Worm (Caenorhabditis elegans) whole organism, L4 larva: ENCODE measurements around the gene srlf-2.

Experiments
- D1046.2 ChIP-seq: fragments of 200-800 bp; sonication (Bioruptor generic); IDR thresholded peaks from 2 replicates; pipeline ENCODE4 v1.3.6; 2022; ENCODE audit warnings: missing genetic modification characterization, missing compliant biosample characterization
- F49E8.2 ChIP-seq: sonication (generic microtip); optimal IDR thresholded peaks from 2 replicates; lab custom pipeline; 2016; ENCODE audit warnings: missing compliant biosample characterization, mild to moderate bottlenecking, missing genetic modification characterization, borderline replicate concordance
- Y48G9A.11 ChIP-seq: fragments of 200-800 bp; sonication (Bioruptor generic); IDR thresholded peaks from 2 replicates; pipeline ENCODE4 v1.3.6; 2022; ENCODE audit warnings: missing genetic modification reagents, missing genetic modification characterization, missing compliant biosample characterization
- Y75B8A.6 ChIP-seq: fragments of 200-800 bp; sonication (Bioruptor generic); IDR thresholded peaks from 2 replicates; pipeline ENCODE4 v1.3.6; 2022; ENCODE audit warnings: missing genetic modification reagents, missing genetic modification characterization, missing compliant biosample characterization
- ZK337.2 ChIP-seq: fragments of 200-800 bp; sonication (Bioruptor generic); IDR thresholded peaks from 2 replicates; pipeline ENCODE4 v1.3.6; 2022; ENCODE audit warnings: missing genetic modification reagents, missing genetic modification characterization, missing compliant biosample characterization
- aha-1 ChIP-seq: fragments of 150-350 bp; peaks from one replicate; lab custom pipeline; 2014; ENCODE audit warnings: missing biosample characterization, missing genetic modification characterization
- aly-2 ChIP-seq: sonication (generic microtip); optimal IDR thresholded peaks from 2 replicates; lab custom pipeline; 2018; ENCODE audit warnings: missing biosample characterization, missing genetic modification characterization
- ama-1 ChIP-seq: fragments of 150-350 bp; optimal IDR thresholded peaks from 2 replicates; lab custom pipeline; 2014; ENCODE audit warnings: inconsistent platforms, mixed read lengths
- ceh-20 ChIP-seq: fragments of 200-800 bp; sonication (Bioruptor generic); IDR thresholded peaks from 2 replicates; pipeline ENCODE4 v1.3.6; 2022; ENCODE audit warnings: missing genetic modification reagents, missing genetic modification characterization, missing compliant biosample characterization
- ceh-28 ChIP-seq: fragments of 150-350 bp; optimal IDR thresholded peaks from 2 replicates; lab custom pipeline; 2014; ENCODE audit warnings: missing biosample characterization, missing genetic modification reagents, missing genetic modification characterization
- ceh-82 ChIP-seq: sonication (generic microtip); optimal IDR thresholded peaks from 2 replicates; lab custom pipeline; 2017; ENCODE audit warnings: missing biosample characterization, missing genetic modification characterization
- ctbp-1 ChIP-seq: fragments of 200-800 bp; sonication (Bioruptor generic); IDR thresholded peaks from 2 replicates; pipeline ENCODE4 v1.3.6; 2022; ENCODE audit warnings: missing genetic modification reagents, missing genetic modification characterization, missing compliant biosample characterization
- daf-16 ChIP-seq, 3 experiments: sonication (generic microtip); optimal IDR thresholded peaks; 2 replicates each; lab custom pipeline; 2016 to 2017; ENCODE audit warnings: missing genetic modification characterization in 3 of 3, missing genetic modification reagents in 3 of 3, mild to moderate bottlenecking in 2 of 3, missing compliant biosample characterization in 2 of 3, missing biosample characterization in 1 of 3, moderate library complexity in 1 of 3
- daf-8 ChIP-seq: fragments of 200-800 bp; sonication (Bioruptor generic); IDR thresholded peaks from 2 replicates; pipeline ENCODE4 v1.3.6; 2022; ENCODE audit warnings: missing genetic modification characterization, missing compliant biosample characterization
- dmd-6 ChIP-seq: fragments of 200-800 bp; sonication (Bioruptor generic); IDR thresholded peaks from 2 replicates; pipeline ENCODE4 v1.3.6; 2022; ENCODE audit warnings: missing genetic modification reagents, missing genetic modification characterization, missing compliant biosample characterization
- dmd-9 ChIP-seq: fragments of 200-800 bp; sonication (Bioruptor generic); IDR thresholded peaks from 2 replicates; pipeline ENCODE4 v1.3.6; 2022; ENCODE audit warnings: missing genetic modification reagents, missing genetic modification characterization, missing compliant biosample characterization
- dpl-1 ChIP-seq: fragments of 150-350 bp; optimal IDR thresholded peaks from 2 replicates; lab custom pipeline; 2014; ENCODE audit warnings: missing biosample characterization, missing genetic modification reagents, missing genetic modification characterization
- dve-1 ChIP-seq: sonication (generic microtip); optimal IDR thresholded peaks from 2 replicates; lab custom pipeline; 2017; ENCODE audit warnings: antibody characterized with exemption, mild to moderate bottlenecking, missing genetic modification characterization, missing compliant biosample characterization; ENCODE audit not compliant: insufficient read depth
- egl-43 ChIP-seq: fragments of 200-800 bp; sonication (Bioruptor generic); IDR thresholded peaks from 2 replicates; pipeline ENCODE4 v1.3.6; 2022; ENCODE audit warnings: missing genetic modification reagents, missing genetic modification characterization, missing compliant biosample characterization
- fos-1 ChIP-seq: fragments of 150-350 bp; optimal IDR thresholded peaks from 2 replicates; lab custom pipeline; 2014; ENCODE audit warnings: missing biosample characterization, missing genetic modification characterization
- hlh-11 ChIP-seq: fragments of 200-800 bp; sonication (Bioruptor generic); optimal IDR thresholded peaks from 2 replicates; lab custom pipeline; 2018; ENCODE audit warnings: mild to moderate bottlenecking, missing genetic modification characterization, missing compliant biosample characterization
- hlh-30 ChIP-seq: sonication (generic microtip); optimal IDR thresholded peaks from 2 replicates; lab custom pipeline; 2017; ENCODE audit warnings: antibody characterized with exemption, mild to moderate bottlenecking, missing genetic modification characterization, missing compliant biosample characterization; ENCODE audit not compliant: insufficient read depth
- hmg-1.1 ChIP-seq: fragments of 200-800 bp; sonication (Bioruptor generic); IDR thresholded peaks from 2 replicates; pipeline ENCODE4 v1.3.6; 2022; ENCODE audit warnings: missing genetic modification reagents, missing genetic modification characterization, missing compliant biosample characterization
- lin-38 ChIP-seq: fragments of 200-800 bp; sonication (Bioruptor generic); IDR thresholded peaks from 2 replicates; pipeline ENCODE4 v1.3.6; 2022; ENCODE audit warnings: missing genetic modification reagents, missing genetic modification characterization, missing compliant biosample characterization
- madf-5 ChIP-seq, 2 experiments: fragments of 200-800 bp; sonication (Bioruptor generic); IDR thresholded peaks; 2 replicates each; pipeline ENCODE4 v1.3.6; 2022; ENCODE audit warnings: missing compliant biosample characterization in 2 of 2, missing genetic modification characterization in 2 of 2
- mep-1 ChIP-seq: fragments of 150-350 bp; sonication (generic microtip); optimal IDR thresholded peaks from 3 replicates; lab custom pipeline; 2014; ENCODE audit warnings: missing biosample characterization, missing genetic modification characterization
- mes-2 ChIP-seq: sonication (generic microtip); optimal IDR thresholded peaks from 2 replicates; lab custom pipeline; 2016; ENCODE audit warnings: missing genotype, mild to moderate bottlenecking, missing genetic modification characterization, missing compliant biosample characterization; ENCODE audit not compliant: poor library complexity, severe bottlenecking
- mxl-2 ChIP-seq: fragments of 200-800 bp; sonication (Bioruptor generic); conservative IDR thresholded peaks from 2 replicates; pipeline ENCODE4 v1.3.6; 2022; ENCODE audit warnings: missing genetic modification reagents, missing genetic modification characterization, missing compliant biosample characterization
- nhr-11 ChIP-seq: fragments of 150-350 bp; optimal IDR thresholded peaks from 2 replicates; lab custom pipeline; 2014; ENCODE audit warnings: missing biosample characterization, missing genetic modification characterization
- nhr-25 ChIP-seq: sonication (generic microtip); optimal IDR thresholded peaks from 2 replicates; lab custom pipeline; 2017; ENCODE audit warnings: missing genetic modification characterization, mild to moderate bottlenecking, missing compliant biosample characterization, antibody characterized with exemption, moderate library complexity, borderline replicate concordance; ENCODE audit not compliant: insufficient read depth
- nhr-28 ChIP-seq: fragments of 150-350 bp; optimal IDR thresholded peaks from 2 replicates; lab custom pipeline; 2014; ENCODE audit warnings: missing biosample characterization, missing genetic modification characterization
- nhr-41 ChIP-seq: fragments of 200-800 bp; sonication (Bioruptor generic); IDR thresholded peaks from 2 replicates; pipeline ENCODE4 v1.3.6; 2022; ENCODE audit warnings: missing genetic modification reagents, missing genetic modification characterization, missing compliant biosample characterization
- nhr-76 ChIP-seq: fragments of 150-350 bp; optimal IDR thresholded peaks from 2 replicates; lab custom pipeline; 2014; ENCODE audit warnings: missing biosample characterization, missing genetic modification characterization
- nhr-77 ChIP-seq: fragments of 150-350 bp; optimal IDR thresholded peaks from 2 replicates; lab custom pipeline; 2014; ENCODE audit warnings: missing biosample characterization, missing genetic modification characterization
- pha-4 ChIP-seq, 2 experiments: fragments of 150-350 bp in 1 of 2; fragments of 200-800 bp in 1 of 2; sonication (Bioruptor generic) in 1 of 2; IDR thresholded peaks in 1 of 2; optimal IDR thresholded peaks in 1 of 2; 2 replicates each; pipeline versions ENCODE4 v1.3.6 to Lab custom; 2014 to 2022; ENCODE audit warnings: missing genetic modification characterization in 2 of 2, missing genetic modification reagents in 2 of 2, missing biosample characterization in 1 of 2, missing compliant biosample characterization in 1 of 2
- php-3 ChIP-seq: fragments of 200-800 bp; sonication (Bioruptor generic); IDR thresholded peaks from 2 replicates; pipeline ENCODE4 v1.3.6; 2022; ENCODE audit warnings: missing genetic modification reagents, missing genetic modification characterization, missing compliant biosample characterization
- pqm-1 ChIP-seq: sonication (generic microtip); optimal IDR thresholded peaks from 2 replicates; lab custom pipeline; 2017; ENCODE audit warnings: missing biosample characterization, missing genetic modification characterization
- snpc-1.2 ChIP-seq: fragments of 200-800 bp; sonication (Bioruptor generic); IDR thresholded peaks from 2 replicates; pipeline ENCODE4 v1.3.6; 2022; ENCODE audit warnings: missing genetic modification reagents, missing genetic modification characterization, missing compliant biosample characterization
- spr-1 ChIP-seq: sonication (generic microtip); optimal IDR thresholded peaks from 2 replicates; lab custom pipeline; 2016; ENCODE audit warnings: mild to moderate bottlenecking, missing genetic modification characterization, missing compliant biosample characterization
- spr-3 ChIP-seq: fragments of 200-800 bp; sonication (Bioruptor generic); optimal IDR thresholded peaks from 2 replicates; lab custom pipeline; 2018; ENCODE audit warnings: mild to moderate bottlenecking, missing genetic modification characterization, missing compliant biosample characterization
- tra-1 ChIP-seq: fragments of 200-800 bp; sonication (Bioruptor generic); IDR thresholded peaks from 2 replicates; pipeline ENCODE4 v1.3.6; 2022; ENCODE audit warnings: missing genetic modification reagents, missing genetic modification characterization, missing compliant biosample characterization
- unc-130 ChIP-seq: sonication (generic microtip); optimal IDR thresholded peaks from 2 replicates; lab custom pipeline; 2016; ENCODE audit warnings: missing genetic modification reagents, missing genetic modification characterization, missing compliant biosample characterization
- zag-1 ChIP-seq: fragments of 150-350 bp; optimal IDR thresholded peaks from 2 replicates; lab custom pipeline; 2014; ENCODE audit warnings: missing biosample characterization, missing genetic modification characterization
- zip-11 ChIP-seq: fragments of 200-800 bp; sonication (Bioruptor generic); IDR thresholded peaks from 2 replicates; pipeline ENCODE4 v1.3.6; 2022; ENCODE audit warnings: missing genetic modification characterization, missing compliant biosample characterization

Gene srlf-2

ce11 chrIV:8538011-8538658 lies 48.1 kb downstream of the srlf-2 start (continued):
- TF ChIP-seq aly-2 (tag; lab: Kevin White, UChicago) (no peak), ctbp-1 (GFP tag; lab: Robert Waterston, UW) (no peak), ceh-82 (tag; lab: Kevin White, UChicago) (no peak), nhr-11 (tag; lab: Kevin White, UChicago) (no peak), D1046.2 (GFP tag; lab: Robert Waterston, UW) (no peak), nhr-76 (tag; lab: Kevin White, UChicago) (no peak), zag-1 (tag; lab: Kevin White, UChicago) (no peak), ceh-28 (no peak), spr-3 (no peak), dmd-9 (GFP tag; lab: Robert Waterston, UW) (no peak), madf-5 (GFP tag; IDR thresholded peaks at IDR 0.05; lab: Robert Waterston, UW) (no peak), daf-8 (GFP tag; lab: Robert Waterston, UW) (no peak), ama-1 (no peak), dpl-1 (GFP tag; lab: Kevin White, UChicago) (no peak), Y48G9A.11 (no peak), ceh-20 (GFP tag; lab: Robert Waterston, UW) (no peak)

ce11 chrIV:8538659-8539173 lies 48.7 kb downstream of the srlf-2 start, which contains the start of gene hyl-1:
Gene hyl-1 (plus strand): TSS chrIV:8539123.
- TF ChIP-seq zip-11 (0 out of 2 replicates have a peak, but pooled peaks have one; percentile 19), snpc-1.2 (peak; percentile 65), aha-1 (peak; percentile 78), hmg-1.1 (GFP tag; lab: Robert Waterston, UW) (no peak), lin-38 (GFP tag; lab: Robert Waterston, UW) (peak; percentile 40; the same call in 1 of the 2 replicates)

DNA sequence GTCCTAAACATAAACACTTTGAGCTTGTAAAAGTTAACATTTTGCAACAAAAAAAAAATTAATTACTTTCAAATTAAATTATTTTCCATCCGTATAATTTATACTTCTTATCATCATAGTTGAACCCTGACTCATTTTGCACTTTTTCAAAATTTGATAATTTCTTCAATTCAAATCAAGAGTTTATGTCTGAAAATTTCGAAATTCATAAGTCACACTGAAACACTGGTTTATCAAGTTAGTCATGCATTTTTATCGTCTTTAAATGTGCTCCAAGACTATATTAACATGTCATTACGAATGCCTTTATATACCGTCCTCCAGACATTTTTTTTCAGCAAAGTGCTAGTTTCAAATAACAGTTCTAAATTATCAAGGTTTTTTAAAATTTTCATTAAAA lies 49.6 kb downstream of the srlf-2 start:
- TF ChIP-seq fos-1 (tag; lab: Kevin White, UChicago) (no peak), pqm-1 (tag; lab: Kevin White, UChicago) (peak; percentile 94), mxl-2 (GFP tag; lab: Robert Waterston, UW) (no peak), snpc-1.2 (no peak), mep-1 (tag; lab: Kevin White, UChicago) (no peak), F49E8.2 (no peak), nhr-77 (tag; lab: Kevin White, UChicago) (peak; percentile 24), pha-4 (GFP tag; IDR thresholded peaks at IDR 0.05; lab: Robert Waterston, UW) (no peak), pha-4 (tag; optimal IDR thresholded peaks at IDR 0.05; lab: Kevin White, UChicago) (no peak), dmd-9 (GFP tag; lab: Robert Waterston, UW) (no peak), dve-1 (peak; percentile 43), nhr-25 (tag; lab: Kevin White, UChicago) (no peak), hlh-11 (tag; lab: Kevin White, UChicago) (peak; percentile 36), spr-1 (tag; lab: Kevin White, UChicago) (no peak), php-3 (GFP tag; lab: Robert Waterston, UW) (peak; percentile 53), hlh-30 (peak; percentile 1), nhr-41 (GFP tag; lab: Robert Waterston, UW) (no peak), mes-2 (tag; lab: Kevin White, UChicago) (no peak), dmd-6 (GFP tag; lab: Robert Waterston, UW) (peak; percentile 80), Y75B8A.6 (GFP tag; lab: Robert Waterston, UW) (no peak), daf-16 (GFP tag; optimal IDR thresholded peaks at IDR 0.05; lab: Kevin White, UChicago) (no peak), daf-16 (tag; optimal IDR thresholded peaks at IDR 0.05; lab: Kevin White, UChicago) (peak; percentile 21), unc-130 (GFP tag; lab: Kevin White, UChicago) (no peak), tra-1 (GFP tag; lab: Robert Waterston, UW) (no peak), ZK337.2 (GFP tag; lab: Robert Waterston, UW) (no peak), egl-43 (GFP tag; lab: Robert Waterston, UW) (no peak), nhr-28 (tag; lab: Kevin White, UChicago) (peak; percentile 81)
